Worm (Caenorhabditis elegans) whole organism, L4 larva: ENCODE data around the gene C29F5.1.

Source experiments
- D1046.2 ChIP-seq: fragments of 200-800 bp; sonication (Bioruptor generic); IDR thresholded peaks from 2 replicates; pipeline ENCODE4 v1.3.6; 2022; ENCODE audit warnings: missing genetic modification characterization, missing compliant biosample characterization
- F44E2.7 ChIP-seq: fragments of 200-800 bp; sonication (Bioruptor generic); IDR thresholded peaks from 2 replicates; pipeline ENCODE4 v2.1.2; 2022; ENCODE audit warnings: missing genetic modification characterization, missing compliant biosample characterization
- R02D3.7 ChIP-seq: fragments of 150-350 bp; sonication (generic microtip); optimal IDR thresholded peaks from 3 replicates; lab custom pipeline; 2014; ENCODE audit warnings: missing biosample characterization, missing genetic modification characterization
- T26A8.4 ChIP-seq: fragments of 200-800 bp; sonication (Bioruptor generic); IDR thresholded peaks from 2 replicates; pipeline ENCODE4 v1.3.6; 2022; ENCODE audit warnings: missing genetic modification characterization, missing compliant biosample characterization
- Y105C5A.15 ChIP-seq: fragments of 200-800 bp; sonication (Bioruptor generic); IDR thresholded peaks from 2 replicates; pipeline ENCODE4 v1.3.6; 2022; ENCODE audit warnings: missing genetic modification characterization, missing compliant biosample characterization
- Y75B8A.6 ChIP-seq: fragments of 200-800 bp; sonication (Bioruptor generic); IDR thresholded peaks from 2 replicates; pipeline ENCODE4 v1.3.6; 2022; ENCODE audit warnings: missing genetic modification reagents, missing genetic modification characterization, missing compliant biosample characterization
- aha-1 ChIP-seq: fragments of 150-350 bp; peaks from one replicate; lab custom pipeline; 2014; ENCODE audit warnings: missing biosample characterization, missing genetic modification characterization
- aly-2 ChIP-seq: sonication (generic microtip); optimal IDR thresholded peaks from 2 replicates; lab custom pipeline; 2018; ENCODE audit warnings: missing biosample characterization, missing genetic modification characterization
- arid-1 ChIP-seq: fragments of 200-800 bp; sonication (Bioruptor generic); conservative IDR thresholded peaks from 2 replicates; pipeline ENCODE4 v1.3.6; 2022; ENCODE audit warnings: missing genetic modification reagents, missing genetic modification characterization, missing compliant biosample characterization
- ces-1 ChIP-seq: fragments of 150-350 bp; sonication (generic microtip); optimal IDR thresholded peaks from 4 replicates; lab custom pipeline; 2014; ENCODE audit warnings: missing biosample characterization, missing genetic modification reagents, missing genetic modification characterization
- cey-2 ChIP-seq: sonication (generic microtip); optimal IDR thresholded peaks from 3 replicates; lab custom pipeline; 2017; ENCODE audit warnings: missing genetic modification characterization, mild to moderate bottlenecking, missing compliant biosample characterization, antibody characterized with exemption, borderline replicate concordance; ENCODE audit not compliant: insufficient read depth
- ctbp-1 ChIP-seq: fragments of 200-800 bp; sonication (Bioruptor generic); IDR thresholded peaks from 2 replicates; pipeline ENCODE4 v1.3.6; 2022; ENCODE audit warnings: missing genetic modification reagents, missing genetic modification characterization, missing compliant biosample characterization
- daf-12 ChIP-seq: fragments of 150-350 bp; optimal IDR thresholded peaks from 2 replicates; lab custom pipeline; 2014; ENCODE audit warnings: missing biosample characterization, missing genetic modification reagents, missing genetic modification characterization
- dmd-8 ChIP-seq: fragments of 200-800 bp; sonication (Bioruptor generic); IDR thresholded peaks from 2 replicates; pipeline ENCODE4 v1.3.6; 2022; ENCODE audit warnings: missing genetic modification characterization, missing compliant biosample characterization
- gei-8 ChIP-seq: fragments of 200-800 bp; sonication (Bioruptor generic); optimal IDR thresholded peaks from 2 replicates; lab custom pipeline; 2018; ENCODE audit warnings: mild to moderate bottlenecking, missing genetic modification characterization, missing compliant biosample characterization
- hif-1 ChIP-seq, 2 experiments: sonication (generic microtip); optimal IDR thresholded peaks; 2 replicates each; lab custom pipeline; 2016 to 2017; ENCODE audit warnings: missing compliant biosample characterization in 2 of 2, missing genetic modification characterization in 2 of 2, missing genetic modification reagents in 2 of 2, missing genotype in 2 of 2, mild to moderate bottlenecking in 1 of 2
- hlh-11 ChIP-seq: fragments of 200-800 bp; sonication (Bioruptor generic); optimal IDR thresholded peaks from 2 replicates; lab custom pipeline; 2018; ENCODE audit warnings: mild to moderate bottlenecking, missing genetic modification characterization, missing compliant biosample characterization
- hlh-30 ChIP-seq: sonication (generic microtip); optimal IDR thresholded peaks from 2 replicates; lab custom pipeline; 2017; ENCODE audit warnings: antibody characterized with exemption, mild to moderate bottlenecking, missing genetic modification characterization, missing compliant biosample characterization; ENCODE audit not compliant: insufficient read depth
- lin-15B ChIP-seq: fragments of 150-350 bp; sonication (generic microtip); optimal IDR thresholded peaks from 3 replicates; lab custom pipeline; 2014; ENCODE audit warnings: missing biosample characterization, missing genetic modification characterization
- lin-39 ChIP-seq: fragments of 150-350 bp; optimal IDR thresholded peaks from 2 replicates; lab custom pipeline; 2014; ENCODE audit warnings: missing biosample characterization, missing genetic modification reagents, missing genetic modification characterization
- lir-3 ChIP-seq: sonication (generic microtip); optimal IDR thresholded peaks from 2 replicates; lab custom pipeline; 2016; ENCODE audit warnings: mild to moderate bottlenecking, missing genetic modification characterization, missing compliant biosample characterization
- lsy-2 ChIP-seq, 2 experiments: fragments of 150-350 bp in 1 of 2; sonication (generic microtip) in 1 of 2; optimal IDR thresholded peaks; 2 replicates each; lab custom pipeline; 2014 to 2017; ENCODE audit warnings: missing biosample characterization in 2 of 2, missing genetic modification characterization in 2 of 2
- madf-9 ChIP-seq: fragments of 200-800 bp; sonication (Bioruptor generic); conservative IDR thresholded peaks from 2 replicates; pipeline ENCODE4 v1.3.6; 2022; ENCODE audit warnings: missing genetic modification reagents, missing genetic modification characterization, missing compliant biosample characterization
- mxl-2 ChIP-seq: fragments of 200-800 bp; sonication (Bioruptor generic); conservative IDR thresholded peaks from 2 replicates; pipeline ENCODE4 v1.3.6; 2022; ENCODE audit warnings: missing genetic modification reagents, missing genetic modification characterization, missing compliant biosample characterization
- nhr-10 ChIP-seq: fragments of 150-350 bp; optimal IDR thresholded peaks from 2 replicates; lab custom pipeline; 2014; ENCODE audit warnings: missing biosample characterization, missing genetic modification characterization
- nhr-11 ChIP-seq: fragments of 150-350 bp; optimal IDR thresholded peaks from 2 replicates; lab custom pipeline; 2014; ENCODE audit warnings: missing biosample characterization, missing genetic modification characterization
- nhr-237 ChIP-seq: sonication (generic microtip); optimal IDR thresholded peaks from 2 replicates; lab custom pipeline; 2017; ENCODE audit warnings: missing biosample characterization, missing genetic modification characterization
- nhr-28 ChIP-seq: fragments of 150-350 bp; optimal IDR thresholded peaks from 2 replicates; lab custom pipeline; 2014; ENCODE audit warnings: missing biosample characterization, missing genetic modification characterization
- nhr-42 ChIP-seq: fragments of 200-800 bp; sonication (Bioruptor generic); IDR thresholded peaks from 2 replicates; pipeline ENCODE4 v1.3.6; 2022; ENCODE audit warnings: missing genetic modification characterization, missing compliant biosample characterization
- pha-4 ChIP-seq, 2 experiments: fragments of 150-350 bp in 1 of 2; fragments of 200-800 bp in 1 of 2; sonication (Bioruptor generic) in 1 of 2; IDR thresholded peaks in 1 of 2; optimal IDR thresholded peaks in 1 of 2; 2 replicates each; pipeline versions ENCODE4 v1.3.6 to Lab custom; 2014 to 2022; ENCODE audit warnings: missing genetic modification characterization in 2 of 2, missing genetic modification reagents in 2 of 2, missing biosample characterization in 1 of 2, missing compliant biosample characterization in 1 of 2
- php-3 ChIP-seq: fragments of 200-800 bp; sonication (Bioruptor generic); IDR thresholded peaks from 2 replicates; pipeline ENCODE4 v1.3.6; 2022; ENCODE audit warnings: missing genetic modification reagents, missing genetic modification characterization, missing compliant biosample characterization
- saeg-2 ChIP-seq: fragments of 200-800 bp; sonication (Bioruptor generic); IDR thresholded peaks from 2 replicates; pipeline ENCODE4 v1.3.6; 2022; ENCODE audit warnings: missing genetic modification reagents, missing genetic modification characterization, missing compliant biosample characterization
- set-16 ChIP-seq: fragments of 200-800 bp; sonication (Bioruptor generic); IDR thresholded peaks from 2 replicates; pipeline ENCODE4 v1.3.6; 2022; ENCODE audit warnings: missing genetic modification reagents, missing genetic modification characterization, missing compliant biosample characterization
- snpc-1.2 ChIP-seq: fragments of 200-800 bp; sonication (Bioruptor generic); IDR thresholded peaks from 2 replicates; pipeline ENCODE4 v1.3.6; 2022; ENCODE audit warnings: missing genetic modification reagents, missing genetic modification characterization, missing compliant biosample characterization
- unc-62 ChIP-seq, 3 experiments: fragments of 150-350 bp in 1 of 3; sonication (generic microtip); optimal IDR thresholded peaks in 2 of 3; peaks in 1 of 3; 1 replicate in 1 of 3; 2 replicates in 2 of 3; lab custom pipeline; 2014 to 2017; ENCODE audit warnings: missing biosample characterization in 3 of 3, missing genetic modification characterization in 3 of 3, missing genetic modification reagents in 3 of 3, missing genotype in 1 of 3
- zip-11 ChIP-seq: fragments of 200-800 bp; sonication (Bioruptor generic); IDR thresholded peaks from 2 replicates; pipeline ENCODE4 v1.3.6; 2022; ENCODE audit warnings: missing genetic modification characterization, missing compliant biosample characterization
- zip-2 ChIP-seq: fragments of 150-350 bp; optimal IDR thresholded peaks from 2 replicates; lab custom pipeline; 2014; ENCODE audit warnings: missing biosample characterization, missing genetic modification characterization
- ztf-11 ChIP-seq: fragments of 150-350 bp; optimal IDR thresholded peaks from 2 replicates; lab custom pipeline; 2014; ENCODE audit warnings: missing biosample characterization, missing genetic modification characterization
- ztf-7 ChIP-seq: fragments of 150-350 bp; optimal IDR thresholded peaks from 2 replicates; lab custom pipeline; 2014; ENCODE audit warnings: missing biosample characterization, missing genetic modification characterization

C29F5.1 gene

DNA sequence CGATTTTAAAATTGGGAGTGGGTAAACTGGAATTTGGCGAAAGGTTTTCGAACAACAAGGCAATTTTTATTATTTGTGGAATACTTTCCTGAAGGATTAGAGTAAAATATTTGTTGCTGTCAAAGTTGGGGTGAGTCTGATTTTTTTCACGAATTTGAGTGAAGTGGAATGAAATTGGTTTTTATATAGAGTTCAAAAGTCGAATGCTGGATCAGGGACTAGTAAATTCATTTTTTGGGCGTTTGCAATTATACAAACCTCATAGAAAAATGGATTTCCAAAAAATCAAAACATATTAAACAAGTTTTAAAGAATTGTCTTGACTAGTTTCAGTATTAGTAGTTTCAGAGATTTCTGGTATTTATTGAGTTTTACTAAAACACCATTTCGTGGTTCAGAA is 36.6 kb downstream of the C29F5.1 start, which contains the start of gene C32D5.7:
TSS of gene C32D5.7 (minus strand) at position 101 of the 400 bp plus-strand sequence.
- TF ChIP-seq ctbp-1 (GFP tag; lab: Robert Waterston, UW): no peak
- TF ChIP-seq hif-1 (tag; optimal IDR thresholded peaks at IDR 0.05; lab: Kevin White, UChicago): no peak
- TF ChIP-seq pha-4 (GFP tag; IDR thresholded peaks at IDR 0.05; lab: Robert Waterston, UW): no peak
- TF ChIP-seq pha-4 (tag; optimal IDR thresholded peaks at IDR 0.05; lab: Kevin White, UChicago): no peak
- no peak for TF ChIP-seq aly-2 (tag; lab: Kevin White, UChicago)
- TF ChIP-seq gei-8 (GFP tag; lab: Kevin White, UChicago): no peak
- no peak for TF ChIP-seq lin-39 (tag; lab: Kevin White, UChicago)
- TF ChIP-seq lin-15B (tag; lab: Kevin White, UChicago): no peak
- TF ChIP-seq unc-62 (GFP tag; optimal IDR thresholded peaks at IDR 0.05 in 1 of 2; lab: Kevin White, UChicago): no peak
- no peak for TF ChIP-seq unc-62 (tag; optimal IDR thresholded peaks at IDR 0.05; lab: Kevin White, UChicago)
- TF ChIP-seq Y75B8A.6 (GFP tag; lab: Robert Waterston, UW): no peak
- no peak for TF ChIP-seq D1046.2 (GFP tag; lab: Robert Waterston, UW)
- no peak for TF ChIP-seq arid-1 (GFP tag; lab: Robert Waterston, UW)
- no peak for TF ChIP-seq R02D3.7 (tag; lab: Kevin White, UChicago)
- TF ChIP-seq madf-9 (GFP tag; lab: Robert Waterston, UW): no peak

DNA sequence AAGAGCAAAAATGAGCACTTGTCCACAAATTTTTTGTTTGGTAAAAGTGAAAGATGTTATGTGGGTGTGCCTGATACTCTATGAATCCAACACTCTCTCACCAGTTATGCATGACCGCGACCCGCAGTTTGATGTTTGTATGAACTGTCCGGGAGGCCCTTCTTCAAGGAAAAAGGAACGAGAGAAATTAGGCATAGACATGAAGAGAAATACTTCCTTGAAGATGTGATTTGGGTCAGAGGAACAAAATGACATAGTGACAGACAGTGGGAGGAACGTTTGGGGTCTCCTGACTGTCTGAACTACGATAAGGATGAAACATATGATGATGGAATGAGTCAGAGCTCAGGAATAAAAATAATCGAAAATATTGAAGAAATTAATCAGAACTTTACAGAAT is 37.8 kb downstream of the C29F5.1 start:
- TF ChIP-seq hlh-30 (tag; lab: Kevin White, UChicago) (peak; percentile 63), hlh-11 (tag; lab: Kevin White, UChicago) (peak; percentile 19), aha-1 (tag; lab: Kevin White, UChicago) (peak; percentile 96), R02D3.7 (tag; lab: Kevin White, UChicago) (no peak), Y105C5A.15 (GFP tag; lab: Robert Waterston, UW) (no peak)
- TF ChIP-seq, all 104 proteins: peak for 3

DNA sequence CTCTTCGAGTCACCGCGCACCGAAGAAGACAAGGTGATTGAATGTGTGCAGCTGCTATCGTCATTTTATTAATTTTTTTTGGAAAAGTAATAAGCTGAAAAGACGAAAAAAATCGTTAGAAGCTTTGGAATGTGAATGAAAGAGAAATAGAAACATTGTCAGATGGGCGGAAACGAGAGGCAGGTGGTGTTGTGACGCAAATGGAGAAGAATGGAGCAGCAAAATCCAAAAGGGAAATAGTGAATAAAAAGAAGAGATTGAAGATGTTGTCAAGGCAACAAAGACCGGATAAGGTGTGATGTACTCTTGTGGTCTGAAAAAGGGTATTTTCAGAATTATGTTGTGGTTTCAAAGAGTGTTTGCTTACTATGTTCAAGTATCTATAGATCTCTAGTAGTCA is 39.1 kb downstream of the C29F5.1 start:
- TF ChIP-seq nhr-10 (no peak), lsy-2 (tag; optimal IDR thresholded peaks at IDR 0.05; lab: Kevin White, UChicago) (no peak), pha-4 (GFP tag; IDR thresholded peaks at IDR 0.05; lab: Robert Waterston, UW) (no peak), pha-4 (tag; optimal IDR thresholded peaks at IDR 0.05; lab: Kevin White, UChicago) (no peak), aha-1 (tag; lab: Kevin White, UChicago) (peak; percentile 75), zip-2 (tag; lab: Kevin White, UChicago) (no peak), lin-15B (tag; lab: Kevin White, UChicago) (no peak), set-16 (GFP tag; lab: Robert Waterston, UW) (no peak), php-3 (GFP tag; lab: Robert Waterston, UW) (no peak), nhr-42 (no peak), hif-1 (tag; optimal IDR thresholded peaks at IDR 0.05; lab: Kevin White, UChicago) (no peak), unc-62 (GFP tag; optimal IDR thresholded peaks at IDR 0.05 in 1 of 2; lab: Kevin White, UChicago) (peak in 1 of 2 experiments; percentile 23), unc-62 (tag; optimal IDR thresholded peaks at IDR 0.05; lab: Kevin White, UChicago) (no peak), cey-2 (no peak), nhr-237 (tag; lab: Kevin White, UChicago) (no peak), ztf-7 (tag; lab: Kevin White, UChicago) (no peak), T26A8.4 (GFP tag; lab: Robert Waterston, UW) (no peak)

- TF ChIP-seq dmd-8 (GFP tag; lab: Robert Waterston, UW) (no peak), nhr-11 (tag; lab: Kevin White, UChicago) (peak; percentile 18), zip-11 (no peak), saeg-2 (GFP tag; lab: Robert Waterston, UW) (no peak), gei-8 (GFP tag; lab: Kevin White, UChicago) (no peak), aha-1 (tag; lab: Kevin White, UChicago) (peak; percentile 96), ztf-7 (tag; lab: Kevin White, UChicago) (no peak), hlh-11 (tag; lab: Kevin White, UChicago) (peak; percentile 5), zip-2 (tag; lab: Kevin White, UChicago) (no peak), ctbp-1 (GFP tag; lab: Robert Waterston, UW) (no peak), D1046.2 (GFP tag; lab: Robert Waterston, UW) (no peak), unc-62 (GFP tag; optimal IDR thresholded peaks at IDR 0.05 in 1 of 2; lab: Kevin White, UChicago) (peak in 1 of 2 experiments; percentile 77), unc-62 (tag; optimal IDR thresholded peaks at IDR 0.05; lab: Kevin White, UChicago) (no peak), daf-12 (tag; lab: Kevin White, UChicago) (no peak), snpc-1.2 (no peak), lin-39 (tag; lab: Kevin White, UChicago) (no peak), lsy-2 (tag; optimal IDR thresholded peaks at IDR 0.05; lab: Kevin White, UChicago) (peak in 1 of 2 experiments; percentile 35), mxl-2 (GFP tag; lab: Robert Waterston, UW) (no peak), F44E2.7 (no peak), ces-1 (GFP tag; lab: Kevin White, UChicago) (no peak), lir-3 (tag; lab: Kevin White, UChicago) (no peak), nhr-28 (tag; lab: Kevin White, UChicago) (peak; percentile 32), ztf-11 (no peak)
- TF ChIP-seq, all 104 proteins: peak for 6
Measured at ce11 chrII:6343893-6344292, 40.6 kb downstream of the C29F5.1 start, which contains the start of gene txt-18. TSS of gene txt-18 (plus strand) at chrII:6344072.
